Worm (Caenorhabditis elegans): Measurements from ENCODE around the gene sre-21.

ce11 chrV:17743802-17744201 is 29.2 kb downstream of the sre-21 start:
- TF ChIP-seq nhr-11 (tag; optimal IDR thresholded peaks at IDR 0.05) (no peak), pax-1 (tag; optimal IDR thresholded peaks at IDR 0.05) (no peak)

Measured in whole organism, late embryonic.